Fruit fly (Drosophila melanogaster) whole organism, embryonic: ENCODE data around the gene CG14721.
A peak's percentile ranks its signal among the peaks of the same experiment; 100 is the strongest.

Experiments used
- Abd-B ChIP-seq: fragments of 200-800 bp; sonication (Bioruptor generic); optimal IDR thresholded peaks from 2 replicates; lab custom pipeline; 2018; ENCODE audit warnings: missing biosample characterization, mild to moderate bottlenecking, missing genetic modification characterization, moderate library complexity
- Ada2b ChIP-seq: fragments of 200-800 bp; sonication (Bioruptor generic); IDR thresholded peaks from 2 replicates; pipeline ENCODE4 v1.3.6; 2022; ENCODE audit warnings: missing biosample characterization, missing genetic modification characterization
- Asciz ChIP-seq: fragments of 200-800 bp; sonication (Bioruptor generic); optimal IDR thresholded peaks from 2 replicates; lab custom pipeline; 2017; ENCODE audit warnings: missing biosample characterization, mild to moderate bottlenecking, missing genetic modification characterization, missing genetic modification reagents
- Bdp1 ChIP-seq: fragments of 200-800 bp; sonication (Bioruptor generic); optimal IDR thresholded peaks from 3 replicates; lab custom pipeline; 2016; ENCODE audit warnings: missing biosample characterization, missing genetic modification characterization
- CG10274 ChIP-seq: fragments of 200-800 bp; sonication (Bioruptor generic); optimal IDR thresholded peaks from 3 replicates; lab custom pipeline; 2017; ENCODE audit warnings: missing biosample characterization, mild to moderate bottlenecking, missing genetic modification characterization
- CG10543 ChIP-seq: fragments of 200-800 bp; sonication (Bioruptor generic); optimal IDR thresholded peaks from 3 replicates; lab custom pipeline; 2017; ENCODE audit warnings: missing biosample characterization, mild to moderate bottlenecking, missing genetic modification characterization, moderate library complexity
- CG11695 ChIP-seq: fragments of 200-800 bp; sonication (Bioruptor generic); IDR thresholded peaks from 3 replicates; pipeline ENCODE4 v1.3.6; 2022; ENCODE audit warnings: missing biosample characterization, missing genetic modification characterization
- CG13123 ChIP-seq: fragments of 200-800 bp; sonication (Bioruptor generic); optimal IDR thresholded peaks from 2 replicates; lab custom pipeline; 2016; ENCODE audit warnings: missing biosample characterization, missing genetic modification characterization
- CG14014 ChIP-seq: fragments of 200-800 bp; sonication (Bioruptor generic); IDR thresholded peaks from 2 replicates; pipeline ENCODE4 v1.3.6; 2022; ENCODE audit warnings: missing biosample characterization, missing genetic modification characterization
- CG14965 ChIP-seq: fragments of 200-800 bp; sonication (Bioruptor generic); optimal IDR thresholded peaks from 2 replicates; lab custom pipeline; 2016; ENCODE audit warnings: missing biosample characterization, missing genetic modification characterization, borderline replicate concordance
- CG17568 ChIP-seq: fragments of 200-800 bp; sonication (Bioruptor generic); optimal IDR thresholded peaks from 2 replicates; lab custom pipeline; 2018; ENCODE audit warnings: missing biosample characterization, mild to moderate bottlenecking, missing genetic modification characterization, moderate library complexity
- CG18599 ChIP-seq: fragments of 200-800 bp; sonication (Bioruptor generic); optimal IDR thresholded peaks from 3 replicates; lab custom pipeline; 2017; ENCODE audit warnings: missing biosample characterization, missing genetic modification characterization, mild to moderate bottlenecking, moderate library complexity, missing genetic modification reagents
- CG2678 ChIP-seq: fragments of 200-800 bp; sonication (Bioruptor generic); optimal IDR thresholded peaks from 3 replicates; lab custom pipeline; 2019; ENCODE audit warnings: missing biosample characterization, mild to moderate bottlenecking, missing genetic modification characterization, moderate library complexity
- CG30020 ChIP-seq: fragments of 200-800 bp; optimal IDR thresholded peaks from 2 replicates; lab custom pipeline; 2019; ENCODE audit warnings: missing biosample characterization, mild to moderate bottlenecking, missing genetic modification characterization, moderate library complexity
- CG3163 ChIP-seq: fragments of 200-800 bp; sonication (Bioruptor generic); optimal IDR thresholded peaks from 3 replicates; lab custom pipeline; 2016; ENCODE audit warnings: missing biosample characterization, missing genetic modification characterization
- CG32767 ChIP-seq: fragments of 200-800 bp; sonication (Bioruptor generic); IDR thresholded peaks from 2 replicates; pipeline ENCODE4 v1.3.6; 2022; ENCODE audit warnings: missing biosample characterization, missing genetic modification characterization
- CG4282 ChIP-seq: fragments of 200-800 bp; sonication (Bioruptor generic); optimal IDR thresholded peaks from 2 replicates; lab custom pipeline; 2016; ENCODE audit warnings: missing biosample characterization, missing genetic modification characterization
- CG4404 ChIP-seq: fragments of 200-800 bp; sonication (Bioruptor generic); IDR thresholded peaks from 2 replicates; pipeline ENCODE4 v1.3.6; 2022; ENCODE audit warnings: missing biosample characterization, missing genetic modification characterization
- CG7987 ChIP-seq: fragments of 200-800 bp; sonication (Bioruptor generic); optimal IDR thresholded peaks from 2 replicates; lab custom pipeline; 2018; ENCODE audit warnings: missing biosample characterization, mild to moderate bottlenecking, missing genetic modification characterization, moderate library complexity
- CG8765 ChIP-seq: fragments of 200-800 bp; sonication (Bioruptor generic); IDR thresholded peaks from 2 replicates; pipeline ENCODE4 v1.3.6; 2022; ENCODE audit warnings: missing biosample characterization, missing genetic modification characterization
- CG9817 ChIP-seq: fragments of 200-800 bp; sonication (Bioruptor generic); optimal IDR thresholded peaks from 2 replicates; lab custom pipeline; 2018; ENCODE audit warnings: missing biosample characterization, mild to moderate bottlenecking, missing genetic modification characterization, moderate library complexity
- Gug ChIP-seq: fragments of 200-800 bp; sonication (Bioruptor generic); IDR thresholded peaks from 4 replicates; pipeline ENCODE4 v1.3.6; 2022; ENCODE audit warnings: missing biosample characterization, missing genetic modification characterization
- HLH3B ChIP-seq: fragments of 200-800 bp; sonication (Bioruptor generic); IDR thresholded peaks from 2 replicates; pipeline ENCODE4 v1.3.6; 2022; ENCODE audit warnings: missing biosample characterization, missing genetic modification characterization
- HLHmδ ChIP-seq: fragments of 200-800 bp; sonication (Bioruptor generic); optimal IDR thresholded peaks from 2 replicates; lab custom pipeline; 2018; ENCODE audit warnings: missing biosample characterization, mild to moderate bottlenecking, missing genetic modification characterization, moderate library complexity
- Hmr ChIP-seq: fragments of 200-800 bp; sonication (Bioruptor generic); optimal IDR thresholded peaks from 3 replicates; lab custom pipeline; 2017; ENCODE audit warnings: mild to moderate bottlenecking, missing biosample characterization, missing genetic modification reagents, missing genetic modification characterization
- Lim3 ChIP-seq: fragments of 200-800 bp; sonication (Bioruptor generic); IDR thresholded peaks from 2 replicates; pipeline ENCODE4 v1.3.6; 2022; ENCODE audit warnings: missing biosample characterization, missing genetic modification characterization
- Med ChIP-seq: fragments of 200-800 bp; sonication (Bioruptor generic); peaks from one replicate; lab custom pipeline; 2016; ENCODE audit warnings: missing biosample characterization, missing genetic modification characterization, mild to moderate bottlenecking, inconsistent platforms, moderate library complexity
- Trl ChIP-seq, 3 experiments: fragments of >200 bp in 2 of 3; fragments of 200-800 bp in 1 of 3; sonication (Bioruptor generic) in 1 of 3; optimal IDR thresholded peaks; 2 replicates in 1 of 3; 3 replicates in 2 of 3; lab custom pipeline; 2016 to 2017; ENCODE audit warnings: missing biosample characterization in 1 of 3, missing genetic modification characterization in 1 of 3
- Xbp1 ChIP-seq: fragments of 200-800 bp; sonication (Bioruptor generic); optimal IDR thresholded peaks from 3 replicates; lab custom pipeline; 2016; ENCODE audit warnings: missing biosample characterization, mild to moderate bottlenecking, missing genetic modification characterization
- caup ChIP-seq: fragments of 200-800 bp; sonication (Bioruptor generic); optimal IDR thresholded peaks from 3 replicates; lab custom pipeline; 2017; ENCODE audit warnings: missing biosample characterization, mild to moderate bottlenecking, missing genetic modification characterization, moderate library complexity; ENCODE audit not compliant: severe bottlenecking
- croc ChIP-seq: fragments of 200-800 bp; sonication (Bioruptor generic); conservative IDR thresholded peaks from 3 replicates; pipeline ENCODE4 v1.3.6; 2022; ENCODE audit warnings: missing biosample characterization, missing genetic modification characterization
- crp ChIP-seq, 2 experiments: fragments of 200-800 bp; sonication (Bioruptor generic); optimal IDR thresholded peaks; 2 replicates in 1 of 2; 3 replicates in 1 of 2; lab custom pipeline; 2017; ENCODE audit warnings: missing biosample characterization in 2 of 2, missing genetic modification characterization in 2 of 2, mild to moderate bottlenecking in 1 of 2, moderate library complexity in 1 of 2
- fd102C ChIP-seq: fragments of 200-800 bp; sonication (Bioruptor generic); optimal IDR thresholded peaks from 2 replicates; lab custom pipeline; 2018; ENCODE audit warnings: missing biosample characterization, mild to moderate bottlenecking, missing genetic modification characterization, moderate library complexity
- insv ChIP-seq, 2 experiments: fragments of 200-800 bp; sonication (Bioruptor generic); optimal IDR thresholded peaks; 3 replicates each; lab custom pipeline; 2016 to 2018; ENCODE audit warnings: missing biosample characterization in 2 of 2, missing genetic modification characterization in 2 of 2
- inv ChIP-seq: fragments of 200-800 bp; sonication (Bioruptor generic); IDR thresholded peaks from 2 replicates; pipeline ENCODE4 v1.3.6; 2022; ENCODE audit warnings: missing biosample characterization, missing genetic modification characterization; ENCODE audit not compliant: partially characterized antibody
- jumu ChIP-seq: fragments of 200-800 bp; sonication (Bioruptor generic); optimal IDR thresholded peaks from 3 replicates; lab custom pipeline; 2016; ENCODE audit warnings: missing biosample characterization, missing genetic modification characterization
- kni ChIP-seq: fragments of 200-800 bp; sonication (Bioruptor generic); optimal IDR thresholded peaks from 3 replicates; lab custom pipeline; 2017; ENCODE audit warnings: mild to moderate bottlenecking, missing biosample characterization, missing genetic modification reagents, missing genetic modification characterization
- knrl ChIP-seq: fragments of 200-800 bp; sonication (Bioruptor generic); IDR thresholded peaks from 3 replicates; pipeline ENCODE4 v1.3.6; 2022; ENCODE audit warnings: missing biosample characterization, missing genetic modification characterization; ENCODE audit not compliant: partially characterized antibody
- phol ChIP-seq: fragments of 200-800 bp; sonication (Bioruptor generic); optimal IDR thresholded peaks from 3 replicates; lab custom pipeline; 2018; ENCODE audit warnings: missing biosample characterization, mild to moderate bottlenecking, missing genetic modification characterization, moderate library complexity
- pros ChIP-seq: fragments of 200-800 bp; sonication (Bioruptor generic); optimal IDR thresholded peaks from 3 replicates; lab custom pipeline; 2019; ENCODE audit warnings: missing biosample characterization, mild to moderate bottlenecking, missing genetic modification characterization, moderate library complexity
- psq ChIP-seq: fragments of 200-800 bp; sonication (Bioruptor generic); optimal IDR thresholded peaks from 2 replicates; lab custom pipeline; 2017; ENCODE audit warnings: missing biosample characterization, missing genetic modification characterization
- ranshi ChIP-seq: fragments of 200-800 bp; sonication (Bioruptor generic); IDR thresholded peaks from 2 replicates; pipeline ENCODE4 v1.3.6; 2022; ENCODE audit warnings: missing biosample characterization, missing genetic modification characterization
- row ChIP-seq: fragments of 200-800 bp; sonication (Bioruptor generic); IDR thresholded peaks from 3 replicates; pipeline ENCODE4 v1.3.6; 2022; ENCODE audit warnings: missing biosample characterization, missing genetic modification characterization
- sob ChIP-seq: fragments of 200-800 bp; sonication (Bioruptor generic); IDR thresholded peaks from 2 replicates; pipeline ENCODE4 v1.3.6; 2022; ENCODE audit warnings: missing biosample characterization, missing genetic modification characterization
- trh ChIP-seq: fragments of 200-800 bp; sonication (Bioruptor generic); optimal IDR thresholded peaks from 2 replicates; lab custom pipeline; 2016; ENCODE audit warnings: missing biosample characterization, missing genetic modification characterization
- unc-4 ChIP-seq: fragments of 200-800 bp; sonication (Bioruptor generic); IDR thresholded peaks from 2 replicates; pipeline ENCODE4 v1.3.6; 2022; ENCODE audit warnings: missing biosample characterization, missing genetic modification characterization; ENCODE audit not compliant: partially characterized antibody
- vnd ChIP-seq: fragments of 200-800 bp; sonication (Bioruptor generic); IDR thresholded peaks from 3 replicates; pipeline ENCODE4 v1.3.6; 2022; ENCODE audit warnings: missing biosample characterization, missing genetic modification characterization; ENCODE audit not compliant: partially characterized antibody
- wdn ChIP-seq: fragments of 200-800 bp; sonication (Bioruptor generic); IDR thresholded peaks from 2 replicates; pipeline ENCODE4 v1.3.6; 2022; ENCODE audit warnings: missing biosample characterization, missing genetic modification characterization
- wor ChIP-seq: fragments of 200-800 bp; sonication (Bioruptor generic); IDR thresholded peaks from 2 replicates; pipeline ENCODE4 v1.3.6; 2022; ENCODE audit warnings: missing biosample characterization, missing genetic modification characterization

Gene CG14721

dm6 chr3R:11690857-11691471 is 44.3 kb upstream of the CG14721 start (continued):
- TF ChIP-seq CG11695 (GFP tag; lab: Robert Waterston, UW): no peak
- TF ChIP-seq psq: no peak
- TF ChIP-seq CG13123: no peak
- no peak for TF ChIP-seq Bdp1 (GFP tag; lab: Kevin White, UChicago)
- no peak for TF ChIP-seq caup (GFP tag; lab: Kevin White, UChicago)
- no peak for TF ChIP-seq CG30020 (tag; lab: Kevin White, UChicago)
- TF ChIP-seq Hmr: no peak
- TF ChIP-seq Ada2b (GFP tag; lab: Robert Waterston, UW): no peak
- TF ChIP-seq CG14965 (GFP tag; lab: Kevin White, UChicago): no peak
- no peak for TF ChIP-seq jumu (GFP tag; lab: Kevin White, UChicago)
- no peak for TF ChIP-seq knrl (GFP tag; lab: Robert Waterston, UW)
- no peak for TF ChIP-seq CG14014
- TF ChIP-seq HLH3B (GFP tag; lab: Robert Waterston, UW): no peak
- no peak for TF ChIP-seq sob
- TF ChIP-seq CG7987 (GFP tag; lab: Kevin White, UChicago): no peak
- no peak for TF ChIP-seq CG3163
- TF ChIP-seq vnd: no peak
- no peak for TF ChIP-seq phol
- TF ChIP-seq CG9817 (tag; lab: Kevin White, UChicago): no peak
- TF ChIP-seq pros (GFP tag; lab: Kevin White, UChicago): no peak
- TF ChIP-seq CG18599 (GFP tag; lab: Kevin White, UChicago): no peak
- TF ChIP-seq CG2678: no peak
- TF ChIP-seq Lim3: no peak
- TF ChIP-seq HLHmδ: no peak
- TF ChIP-seq Gug (GFP tag; lab: Robert Waterston, UW): no peak
- TF ChIP-seq kni (GFP tag; lab: Kevin White, UChicago): no peak
- TF ChIP-seq Asciz (GFP tag; lab: Kevin White, UChicago): no peak
- TF ChIP-seq wdn (GFP tag; lab: Robert Waterston, UW): no peak
- no peak for TF ChIP-seq CG10543 (GFP tag; lab: Kevin White, UChicago)
- no peak for TF ChIP-seq trh (GFP tag; lab: Kevin White, UChicago)
- TF ChIP-seq CG4404 (GFP tag; lab: Robert Waterston, UW): no peak
- no peak for TF ChIP-seq unc-4 (GFP tag; lab: Robert Waterston, UW)
- no peak for TF ChIP-seq crp (GFP tag; optimal IDR thresholded peaks at IDR 0.05; lab: Kevin White, UChicago)
- TF ChIP-seq CG8765 (GFP tag; lab: Robert Waterston, UW): no peak
- peak; percentile 75 for TF ChIP-seq Med (GFP tag; lab: Kevin White, UChicago)
- TF ChIP-seq inv (GFP tag; lab: Robert Waterston, UW): no peak
- TF ChIP-seq CG4282 (GFP tag; lab: Kevin White, UChicago): no peak
- peak; percentile 49; the same call in 2 of the 3 replicates for TF ChIP-seq row (GFP tag; lab: Robert Waterston, UW)
- no peak for TF ChIP-seq CG32767
- no peak for TF ChIP-seq CG17568
- TF ChIP-seq insv (GFP tag; optimal IDR thresholded peaks at IDR 0.05; lab: Kevin White, UChicago): no peak
- TF ChIP-seq ranshi (GFP tag; lab: Robert Waterston, UW): no peak
- TF ChIP-seq Xbp1: no peak
- no peak for TF ChIP-seq croc (GFP tag; lab: Robert Waterston, UW)
- TF ChIP-seq fd102C (GFP tag; lab: Kevin White, UChicago): no peak
- TF ChIP-seq CG10274 (GFP tag; lab: Kevin White, UChicago): no peak
- TF ChIP-seq wor: no peak
- TF ChIP-seq Trl (optimal IDR thresholded peaks at IDR 0.05; lab: Kevin White, UChicago): peak in 1 of 2 experiments; percentile 36
- no peak for TF ChIP-seq Trl (GFP tag; optimal IDR thresholded peaks at IDR 0.05; lab: Kevin White, UChicago)
- TF ChIP-seq Abd-B (GFP tag; lab: Kevin White, UChicago): no peak
